Worm (Caenorhabditis elegans) whole organism, L4/young adult: ENCODE results near the gene erh-1.
A peak's percentile ranks its signal among the peaks of the same experiment; 100 is the strongest.

ENCODE experiments used
- W03F9.2 ChIP-seq: fragments of 150-350 bp; optimal IDR thresholded peaks from 2 replicates; lab custom pipeline; 2014; ENCODE audit warnings: missing biosample characterization, missing genetic modification characterization
- dao-5 ChIP-seq: sonication (generic microtip); optimal IDR thresholded peaks from 2 replicates; lab custom pipeline; 2016; ENCODE audit warnings: missing genotype, missing genetic modification characterization, moderate library complexity, missing compliant biosample characterization
- him-1 ChIP-seq: sonication (generic microtip); optimal IDR thresholded peaks from 2 replicates; lab custom pipeline; 2016; ENCODE audit warnings: missing genotype, missing genetic modification reagents, missing genetic modification characterization, missing compliant biosample characterization

DNA sequence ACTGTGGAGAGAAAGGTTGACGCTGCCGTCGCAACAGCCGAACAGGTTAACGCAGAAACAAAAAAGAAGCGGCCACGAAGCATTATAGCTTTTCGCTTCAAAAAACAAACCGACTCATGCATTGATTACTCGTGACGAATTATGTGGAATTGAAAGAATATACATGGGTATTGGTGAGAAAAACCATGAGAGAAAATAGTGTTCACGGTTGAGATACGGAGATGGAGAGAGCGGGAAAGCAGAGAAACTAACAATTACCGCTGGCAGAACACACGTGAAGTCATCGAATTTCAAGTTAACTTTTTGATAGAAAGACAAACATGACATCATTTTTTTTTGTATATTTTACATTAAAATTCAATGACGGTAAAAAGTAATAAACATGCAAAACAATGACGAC is 43.6 kb downstream of the erh-1 start:
- TF ChIP-seq dao-5 (tag; lab: Kevin White, UChicago) = no peak
- no peak for TF ChIP-seq him-1 (tag; lab: Kevin White, UChicago)
- TF ChIP-seq W03F9.2 = peak; percentile 20
